Worm (Caenorhabditis elegans): ENCODE results near the gene C18D4.4.

ce11 chrV:17513831-17514230 is 17.5 kb downstream of the C18D4.4 start:
- TF ChIP-seq flt-1 (GFP tag; IDR thresholded peaks at IDR 0.05): no peak
- TF ChIP-seq T22C8.4 (GFP tag; IDR thresholded peaks at IDR 0.05): no peak

Measured in whole organism, midembryonic.